Fruit fly (Drosophila melanogaster) whole organism, adult: Measurements from ENCODE around the gene Rcd5.

Experiments used
- CG12768 ChIP-seq: fragments of 200-800 bp; sonication (Bioruptor generic); optimal IDR thresholded peaks from 2 replicates; lab custom pipeline; 2017; ENCODE audit warnings: missing biosample characterization, missing genetic modification characterization, mild to moderate bottlenecking, moderate library complexity, missing genetic modification reagents
- CG14711 ChIP-seq: fragments of 200-800 bp; sonication (Bioruptor generic); optimal IDR thresholded peaks from 2 replicates; lab custom pipeline; 2018; ENCODE audit warnings: missing biosample characterization, mild to moderate bottlenecking, missing genetic modification characterization, moderate library complexity
- cic ChIP-seq: fragments of 200-800 bp; sonication (Bioruptor generic); optimal IDR thresholded peaks from 2 replicates; lab custom pipeline; 2017; ENCODE audit warnings: missing biosample characterization, mild to moderate bottlenecking, missing genetic modification characterization, moderate library complexity

dm6 chr3L:4076907-4077306, 36.6 kb downstream of the Rcd5 start:
- TF ChIP-seq cic (GFP tag; lab: Kevin White, UChicago): no peak
- no peak for TF ChIP-seq CG14711 (tag; lab: Kevin White, UChicago)
- no peak for TF ChIP-seq CG12768
